Fruit fly (Drosophila melanogaster) whole organism, prepupa: ENCODE results near the gene CG31360.

ENCODE experiments used
- Blimp-1 ChIP-seq: fragments of 200-800 bp; sonication (Bioruptor generic); optimal IDR thresholded peaks from 3 replicates; lab custom pipeline; 2017; ENCODE audit warnings: missing biosample characterization, missing genetic modification characterization, mild to moderate bottlenecking, moderate library complexity, missing genetic modification reagents
- CG10631 ChIP-seq: fragments of 200-800 bp; sonication (Bioruptor generic); optimal IDR thresholded peaks from 2 replicates; lab custom pipeline; 2016; ENCODE audit warnings: missing biosample characterization, missing genetic modification characterization
- CG11294 ChIP-seq: fragments of 200-800 bp; sonication (Bioruptor generic); IDR thresholded peaks from 2 replicates; pipeline ENCODE4 v1.3.6; 2022; ENCODE audit warnings: missing biosample characterization, missing genetic modification characterization
- CG11902 ChIP-seq: fragments of 200-800 bp; sonication (Bioruptor generic); optimal IDR thresholded peaks from 3 replicates; lab custom pipeline; 2016; ENCODE audit warnings: missing biosample characterization, missing genetic modification characterization
- CG15336 ChIP-seq: fragments of 200-800 bp; sonication (Bioruptor generic); IDR thresholded peaks from 2 replicates; pipeline ENCODE4 v1.3.6; 2022; ENCODE audit warnings: missing biosample characterization, missing genetic modification characterization
- CG1621 ChIP-seq: fragments of 200-800 bp; sonication (Bioruptor generic); optimal IDR thresholded peaks from 3 replicates; lab custom pipeline; 2018; ENCODE audit warnings: missing biosample characterization, mild to moderate bottlenecking, missing genetic modification characterization
- CG16779 ChIP-seq: fragments of 200-800 bp; sonication (Bioruptor generic); optimal IDR thresholded peaks from 3 replicates; lab custom pipeline; 2017; ENCODE audit warnings: missing biosample characterization, mild to moderate bottlenecking, missing genetic modification characterization
- CG32006 ChIP-seq: fragments of 200-800 bp; sonication (Bioruptor generic); optimal IDR thresholded peaks from 3 replicates; lab custom pipeline; 2017; ENCODE audit warnings: missing biosample characterization, mild to moderate bottlenecking, missing genetic modification characterization
- CG34406 ChIP-seq: fragments of 200-800 bp; sonication (Bioruptor generic); optimal IDR thresholded peaks from 3 replicates; lab custom pipeline; 2016; ENCODE audit warnings: missing biosample characterization, missing genetic modification characterization
- CG3919 ChIP-seq: fragments of 200-800 bp; sonication (Bioruptor generic); optimal IDR thresholded peaks from 3 replicates; lab custom pipeline; 2016; ENCODE audit warnings: missing biosample characterization, missing genetic modification characterization
- CG4318 ChIP-seq: fragments of 200-800 bp; sonication (Bioruptor generic); optimal IDR thresholded peaks from 3 replicates; lab custom pipeline; 2017; ENCODE audit warnings: missing biosample characterization, mild to moderate bottlenecking, missing genetic modification characterization
- CG6163 ChIP-seq: fragments of 200-800 bp; sonication (Bioruptor generic); IDR thresholded peaks from 3 replicates; pipeline ENCODE4 v1.3.6; 2022; ENCODE audit warnings: missing biosample characterization, missing genetic modification characterization
- CG6792 ChIP-seq: fragments of 200-800 bp; sonication (Bioruptor generic); optimal IDR thresholded peaks from 3 replicates; lab custom pipeline; 2016; ENCODE audit warnings: missing biosample characterization, missing genetic modification characterization
- CG6854 ChIP-seq: fragments of 200-800 bp; sonication (Bioruptor generic); optimal IDR thresholded peaks from 2 replicates; lab custom pipeline; 2017; ENCODE audit warnings: missing biosample characterization, mild to moderate bottlenecking, missing genetic modification characterization
- CG7368 ChIP-seq: fragments of 200-800 bp; sonication (Bioruptor generic); optimal IDR thresholded peaks from 3 replicates; lab custom pipeline; 2016; ENCODE audit warnings: missing biosample characterization, missing genetic modification characterization
- CG8119 ChIP-seq: fragments of 200-800 bp; sonication (Bioruptor generic); IDR thresholded peaks from 3 replicates; pipeline ENCODE4 v1.3.6; 2022; ENCODE audit warnings: missing biosample characterization, missing genetic modification characterization
- CG8319 ChIP-seq: fragments of 200-800 bp; sonication (Bioruptor generic); optimal IDR thresholded peaks from 3 replicates; lab custom pipeline; 2016; ENCODE audit warnings: missing biosample characterization, missing genetic modification characterization
- CG8632 ChIP-seq: fragments of 200-800 bp; sonication (Bioruptor generic); optimal IDR thresholded peaks from 3 replicates; lab custom pipeline; 2016; ENCODE audit warnings: missing biosample characterization, missing genetic modification characterization
- CG9139 ChIP-seq: fragments of 200-800 bp; sonication (Bioruptor generic); optimal IDR thresholded peaks from 3 replicates; lab custom pipeline; 2017; ENCODE audit warnings: missing biosample characterization, mild to moderate bottlenecking, missing genetic modification characterization
- Eip75B ChIP-seq: fragments of 200-800 bp; sonication (Bioruptor generic); optimal IDR thresholded peaks from 3 replicates; lab custom pipeline; 2016; ENCODE audit warnings: missing biosample characterization, missing genetic modification characterization
- Eip78C ChIP-seq: fragments of 200-800 bp; sonication (Bioruptor generic); peaks from one replicate; lab custom pipeline; 2016; ENCODE audit warnings: missing biosample characterization, missing genetic modification characterization
- Eip93F ChIP-seq: fragments of 200-800 bp; sonication (Bioruptor generic); optimal IDR thresholded peaks from 2 replicates; lab custom pipeline; 2016; ENCODE audit warnings: missing biosample characterization, mild to moderate bottlenecking, missing genetic modification characterization
- Ets96B ChIP-seq: fragments of 200-800 bp; optimal IDR thresholded peaks from 2 replicates; lab custom pipeline; 2019; ENCODE audit warnings: missing biosample characterization, mild to moderate bottlenecking, missing genetic modification characterization, moderate library complexity
- Gug ChIP-seq: fragments of 200-800 bp; sonication (Bioruptor generic); IDR thresholded peaks from 2 replicates; pipeline ENCODE4 v1.3.6; 2022; ENCODE audit warnings: missing biosample characterization, missing genetic modification characterization
- Hr4 ChIP-seq: fragments of 200-800 bp; sonication (Bioruptor generic); optimal IDR thresholded peaks from 3 replicates; lab custom pipeline; 2016; ENCODE audit warnings: missing biosample characterization, missing genetic modification characterization
- Lpt ChIP-seq: fragments of 200-800 bp; sonication (Bioruptor generic); optimal IDR thresholded peaks from 3 replicates; lab custom pipeline; 2016; ENCODE audit warnings: missing biosample characterization, missing genetic modification characterization
- Met ChIP-seq: fragments of 200-800 bp; sonication (Bioruptor generic); optimal IDR thresholded peaks from 3 replicates; lab custom pipeline; 2016; ENCODE audit warnings: missing biosample characterization, missing genetic modification characterization
- OdsH ChIP-seq: fragments of 200-800 bp; sonication (Bioruptor generic); optimal IDR thresholded peaks from 3 replicates; lab custom pipeline; 2016; ENCODE audit warnings: missing biosample characterization, missing genetic modification characterization
- Smox ChIP-seq: fragments of 200-800 bp; sonication (Bioruptor generic); optimal IDR thresholded peaks from 3 replicates; lab custom pipeline; 2016; ENCODE audit warnings: missing biosample characterization, missing genetic modification characterization
- Sox102F ChIP-seq: fragments of 200-800 bp; sonication (Bioruptor generic); optimal IDR thresholded peaks from 2 replicates; lab custom pipeline; 2016; ENCODE audit warnings: missing biosample characterization, mild to moderate bottlenecking, missing genetic modification characterization
- Sox14 ChIP-seq: fragments of 200-800 bp; sonication (Bioruptor generic); optimal IDR thresholded peaks from 3 replicates; lab custom pipeline; 2016; ENCODE audit warnings: missing biosample characterization, missing genetic modification characterization
- achi ChIP-seq: fragments of 200-800 bp; sonication (Bioruptor generic); optimal IDR thresholded peaks from 3 replicates; lab custom pipeline; 2016; ENCODE audit warnings: missing biosample characterization, missing genetic modification characterization
- cyc ChIP-seq: fragments of 200-800 bp; sonication (Bioruptor generic); optimal IDR thresholded peaks from 3 replicates; lab custom pipeline; 2016; ENCODE audit warnings: missing biosample characterization, missing genetic modification characterization
- dsx ChIP-seq: fragments of 200-800 bp; optimal IDR thresholded peaks from 3 replicates; lab custom pipeline; 2019; ENCODE audit warnings: missing biosample characterization, mild to moderate bottlenecking, missing genetic modification characterization, moderate library complexity; ENCODE audit not compliant: poor library complexity, severe bottlenecking
- eg ChIP-seq: fragments of 200-800 bp; sonication (Bioruptor generic); IDR thresholded peaks from 3 replicates; pipeline ENCODE4 v1.3.6; 2022; ENCODE audit warnings: missing biosample characterization, missing genetic modification characterization
- esn ChIP-seq: fragments of 200-800 bp; sonication (Bioruptor generic); optimal IDR thresholded peaks from 2 replicates; lab custom pipeline; 2016; ENCODE audit warnings: missing biosample characterization, mild to moderate bottlenecking, missing genetic modification characterization, moderate library complexity
- fd59A ChIP-seq: fragments of 200-800 bp; sonication (Bioruptor generic); optimal IDR thresholded peaks from 2 replicates; lab custom pipeline; 2017; ENCODE audit warnings: missing biosample characterization, mild to moderate bottlenecking, missing genetic modification characterization, missing genetic modification reagents
- fkh ChIP-seq: fragments of 200-800 bp; sonication (Bioruptor generic); optimal IDR thresholded peaks from 3 replicates; lab custom pipeline; 2017; ENCODE audit warnings: missing biosample characterization, mild to moderate bottlenecking, missing genetic modification characterization, moderate library complexity
- lz ChIP-seq: fragments of 200-800 bp; sonication (Bioruptor generic); optimal IDR thresholded peaks from 3 replicates; lab custom pipeline; 2016; ENCODE audit warnings: missing biosample characterization, missing genetic modification characterization
- pdm3 ChIP-seq: fragments of 200-800 bp; sonication (Bioruptor generic); optimal IDR thresholded peaks from 3 replicates; lab custom pipeline; 2016; ENCODE audit warnings: missing biosample characterization, missing genetic modification characterization
- salr ChIP-seq, 2 experiments: fragments of 200-800 bp; sonication (Bioruptor generic); optimal IDR thresholded peaks; 3 replicates each; lab custom pipeline; 2016 to 2018; ENCODE audit warnings: missing biosample characterization in 2 of 2, missing genetic modification characterization in 2 of 2, mild to moderate bottlenecking in 1 of 2
- spab ChIP-seq: fragments of 200-800 bp; sonication (Bioruptor generic); optimal IDR thresholded peaks from 2 replicates; lab custom pipeline; 2017; ENCODE audit warnings: missing biosample characterization, mild to moderate bottlenecking, missing genetic modification characterization, missing genetic modification reagents
- ss ChIP-seq, 2 experiments: fragments of 200-800 bp; sonication (Bioruptor generic); optimal IDR thresholded peaks; 2 replicates in 1 of 2; 3 replicates in 1 of 2; lab custom pipeline; 2017 to 2018; ENCODE audit warnings: mild to moderate bottlenecking in 2 of 2, missing biosample characterization in 2 of 2, missing genetic modification characterization in 2 of 2, moderate library complexity in 1 of 2
- svp ChIP-seq: fragments of 200-800 bp; sonication (Bioruptor generic); peaks from one replicate; lab custom pipeline; 2016; ENCODE audit warnings: missing biosample characterization, missing genetic modification characterization
- topi ChIP-seq: fragments of 200-800 bp; sonication (Bioruptor generic); optimal IDR thresholded peaks from 3 replicates; lab custom pipeline; 2016; ENCODE audit warnings: missing biosample characterization, missing genetic modification characterization
- vri ChIP-seq: fragments of 200-800 bp; sonication (Bioruptor generic); optimal IDR thresholded peaks from 3 replicates; lab custom pipeline; 2016; ENCODE audit warnings: missing biosample characterization, mild to moderate bottlenecking, missing genetic modification characterization

The CG31360 gene

dm6 chr3R:17714773-17715344 lies 30.0 kb downstream of the CG31360 start:
- TF ChIP-seq CG9139 (GFP tag; lab: Kevin White, UChicago) (peak; percentile 0), eg (GFP tag; lab: Robert Waterston, UW) (no peak), ss (GFP tag; optimal IDR thresholded peaks at IDR 0.05; lab: Kevin White, UChicago) (peak in 1 of 2 experiments; percentile 32), CG6792 (GFP tag; lab: Kevin White, UChicago) (no peak), Blimp-1 (no peak), CG8632 (GFP tag; lab: Kevin White, UChicago) (no peak), vri (GFP tag; lab: Kevin White, UChicago) (peak; percentile 25), CG6163 (GFP tag; lab: Robert Waterston, UW) (0 out of 3 replicates have a peak, but pooled peaks have one; percentile 33), Sox14 (peak; percentile 43), Eip75B (GFP tag; lab: Kevin White, UChicago) (peak; percentile 40), salr (GFP tag; optimal IDR thresholded peaks at IDR 0.05; lab: Kevin White, UChicago) (peak in 1 of 2 experiments; percentile 12), fkh (GFP tag; lab: Kevin White, UChicago) (no peak), CG1621 (tag; lab: Kevin White, UChicago) (no peak), svp (GFP tag; lab: Kevin White, UChicago) (peak; percentile 90), dsx (GFP tag; lab: Kevin White, UChicago) (peak; percentile 16)

dm6 chr3R:17716858-17717596 lies 32.1 kb downstream of the CG31360 start:
- TF ChIP-seq lz (peak; percentile 10), CG7368 (GFP tag; lab: Kevin White, UChicago) (no peak), ss (GFP tag; optimal IDR thresholded peaks at IDR 0.05; lab: Kevin White, UChicago) (peak; percentile 69 to 76), Hr4 (GFP tag; lab: Kevin White, UChicago) (no peak), vri (GFP tag; lab: Kevin White, UChicago) (peak; percentile 53), CG3919 (GFP tag; lab: Kevin White, UChicago) (peak; percentile 42), Eip93F (GFP tag; lab: Kevin White, UChicago) (no peak), CG6854 (GFP tag; lab: Kevin White, UChicago) (peak; percentile 59), cyc (no peak), topi (GFP tag; lab: Kevin White, UChicago) (peak; percentile 40), CG11294 (GFP tag; lab: Robert Waterston, UW) (no peak), Met (peak; percentile 53), CG16779 (tag; lab: Kevin White, UChicago) (peak; percentile 52), fd59A (GFP tag; lab: Kevin White, UChicago) (no peak), Smox (GFP tag; lab: Kevin White, UChicago) (peak; percentile 35), Ets96B (tag; lab: Kevin White, UChicago) (peak; percentile 23), Gug (GFP tag; lab: Robert Waterston, UW) (no peak), CG8119 (GFP tag; lab: Robert Waterston, UW) (no peak), CG34406 (GFP tag; lab: Kevin White, UChicago) (peak; percentile 10), Blimp-1 (peak; percentile 12), Eip75B (GFP tag; lab: Kevin White, UChicago) (peak; percentile 35), OdsH (no peak), salr (GFP tag; optimal IDR thresholded peaks at IDR 0.05; lab: Kevin White, UChicago) (peak in 1 of 2 experiments; percentile 17), dsx (GFP tag; lab: Kevin White, UChicago) (peak; percentile 45), spab (peak; percentile 13), CG11902 (no peak), CG8319 (GFP tag; lab: Kevin White, UChicago) (no peak), pdm3 (GFP tag; lab: Kevin White, UChicago) (peak; percentile 35), CG10631 (GFP tag; lab: Kevin White, UChicago) (no peak), Sox102F (GFP tag; lab: Kevin White, UChicago) (peak; percentile 37), CG15336 (GFP tag; lab: Robert Waterston, UW) (no peak), CG8632 (GFP tag; lab: Kevin White, UChicago) (peak; percentile 9), CG32006 (GFP tag; lab: Kevin White, UChicago) (peak; percentile 43), CG6163 (GFP tag; lab: Robert Waterston, UW) (no peak), esn (GFP tag; lab: Kevin White, UChicago) (peak; percentile 22), achi (peak; percentile 41), CG6792 (GFP tag; lab: Kevin White, UChicago) (no peak), Lpt (peak; percentile 38), CG4318 (no peak), Eip78C (GFP tag; lab: Kevin White, UChicago) (peak; percentile 82)
